Worm (Caenorhabditis elegans) whole organism, L4 larva: Measurements from ENCODE around the gene ZK1240.5.

Experiments used
- ZK337.2 ChIP-seq: fragments of 200-800 bp; sonication (Bioruptor generic); IDR thresholded peaks from 2 replicates; pipeline ENCODE4 v1.3.6; 2022; ENCODE audit warnings: missing genetic modification reagents, missing genetic modification characterization, missing compliant biosample characterization
- aha-1 ChIP-seq: fragments of 150-350 bp; peaks from one replicate; lab custom pipeline; 2014; ENCODE audit warnings: missing biosample characterization, missing genetic modification characterization
- aly-2 ChIP-seq: sonication (generic microtip); optimal IDR thresholded peaks from 2 replicates; lab custom pipeline; 2018; ENCODE audit warnings: missing biosample characterization, missing genetic modification characterization
- ceh-28 ChIP-seq: fragments of 150-350 bp; optimal IDR thresholded peaks from 2 replicates; lab custom pipeline; 2014; ENCODE audit warnings: missing biosample characterization, missing genetic modification reagents, missing genetic modification characterization
- ceh-62 ChIP-seq: sonication (generic microtip); optimal IDR thresholded peaks from 2 replicates; lab custom pipeline; 2017; ENCODE audit warnings: missing biosample characterization, missing genetic modification characterization
- daf-8 ChIP-seq: fragments of 200-800 bp; sonication (Bioruptor generic); IDR thresholded peaks from 2 replicates; pipeline ENCODE4 v1.3.6; 2022; ENCODE audit warnings: missing genetic modification characterization, missing compliant biosample characterization
- duxl-1 ChIP-seq: sonication (generic microtip); optimal IDR thresholded peaks from 2 replicates; lab custom pipeline; 2016; ENCODE audit warnings: mild to moderate bottlenecking, missing genetic modification characterization, moderate library complexity, missing compliant biosample characterization; ENCODE audit not compliant: poor library complexity
- egl-43 ChIP-seq: fragments of 200-800 bp; sonication (Bioruptor generic); IDR thresholded peaks from 2 replicates; pipeline ENCODE4 v1.3.6; 2022; ENCODE audit warnings: missing genetic modification reagents, missing genetic modification characterization, missing compliant biosample characterization
- lin-13 ChIP-seq: fragments of 150-350 bp; optimal IDR thresholded peaks from 2 replicates; lab custom pipeline; 2014; ENCODE audit warnings: missing biosample characterization, missing genetic modification reagents, missing genetic modification characterization
- lin-38 ChIP-seq: fragments of 200-800 bp; sonication (Bioruptor generic); IDR thresholded peaks from 2 replicates; pipeline ENCODE4 v1.3.6; 2022; ENCODE audit warnings: missing genetic modification reagents, missing genetic modification characterization, missing compliant biosample characterization
- madf-9 ChIP-seq: fragments of 200-800 bp; sonication (Bioruptor generic); conservative IDR thresholded peaks from 2 replicates; pipeline ENCODE4 v1.3.6; 2022; ENCODE audit warnings: missing genetic modification reagents, missing genetic modification characterization, missing compliant biosample characterization
- mxl-2 ChIP-seq: fragments of 200-800 bp; sonication (Bioruptor generic); conservative IDR thresholded peaks from 2 replicates; pipeline ENCODE4 v1.3.6; 2022; ENCODE audit warnings: missing genetic modification reagents, missing genetic modification characterization, missing compliant biosample characterization
- pqm-1 ChIP-seq: sonication (generic microtip); optimal IDR thresholded peaks from 2 replicates; lab custom pipeline; 2017; ENCODE audit warnings: missing biosample characterization, missing genetic modification characterization
- saeg-2 ChIP-seq: fragments of 200-800 bp; sonication (Bioruptor generic); IDR thresholded peaks from 2 replicates; pipeline ENCODE4 v1.3.6; 2022; ENCODE audit warnings: missing genetic modification reagents, missing genetic modification characterization, missing compliant biosample characterization
- set-16 ChIP-seq: fragments of 200-800 bp; sonication (Bioruptor generic); IDR thresholded peaks from 2 replicates; pipeline ENCODE4 v1.3.6; 2022; ENCODE audit warnings: missing genetic modification reagents, missing genetic modification characterization, missing compliant biosample characterization
- skn-1 ChIP-seq: fragments of 150-350 bp; optimal IDR thresholded peaks from 2 replicates; lab custom pipeline; 2014; ENCODE audit warnings: missing biosample characterization, missing genetic modification characterization
- snpc-4 ChIP-seq: fragments of 150-350 bp; optimal IDR thresholded peaks from 2 replicates; lab custom pipeline; 2014; ENCODE audit warnings: missing biosample characterization, missing genetic modification characterization

Gene ZK1240.5

ce11 chrII:2273750-2274149 is 44.0 kb downstream of the ZK1240.5 start:
- TF ChIP-seq set-16 (peak; percentile 86), aly-2 (no peak), ceh-62 (no peak), aha-1 (tag; lab: Kevin White, UChicago) (peak; percentile 28), lin-38 (GFP tag; lab: Robert Waterston, UW) (no peak), daf-8 (no peak), mxl-2 (no peak), ceh-28 (tag; lab: Kevin White, UChicago) (no peak), saeg-2 (GFP tag; lab: Robert Waterston, UW) (no peak), snpc-4 (tag; lab: Kevin White, UChicago) (no peak), skn-1 (tag; lab: Kevin White, UChicago) (no peak), pqm-1 (tag; lab: Kevin White, UChicago) (no peak), duxl-1 (no peak), madf-9 (GFP tag; lab: Robert Waterston, UW) (no peak), ZK337.2 (0 out of 2 replicates have a peak, but pooled peaks have one; percentile 35), lin-13 (no peak), egl-43 (GFP tag; lab: Robert Waterston, UW) (0 out of 2 replicates have a peak, but pooled peaks have one; percentile 50)
